Worm (Caenorhabditis elegans) whole organism, L4 larva: Measurements from ENCODE around the gene srx-47.

ENCODE experiments used
- D1046.2 ChIP-seq: fragments of 200-800 bp; sonication (Bioruptor generic); IDR thresholded peaks from 2 replicates; pipeline ENCODE4 v1.3.6; 2022; ENCODE audit warnings: missing genetic modification characterization, missing compliant biosample characterization
- F10B5.3 ChIP-seq: sonication (generic microtip); optimal IDR thresholded peaks from 2 replicates; lab custom pipeline; 2016; ENCODE audit warnings: mild to moderate bottlenecking, missing genetic modification characterization, missing compliant biosample characterization
- F37D6.2 ChIP-seq: sonication (generic microtip); optimal IDR thresholded peaks from 2 replicates; lab custom pipeline; 2016; ENCODE audit warnings: mild to moderate bottlenecking, missing genetic modification characterization, missing compliant biosample characterization
- F49E8.2 ChIP-seq: sonication (generic microtip); optimal IDR thresholded peaks from 2 replicates; lab custom pipeline; 2016; ENCODE audit warnings: missing compliant biosample characterization, mild to moderate bottlenecking, missing genetic modification characterization, borderline replicate concordance
- R02D3.7 ChIP-seq: fragments of 150-350 bp; sonication (generic microtip); optimal IDR thresholded peaks from 3 replicates; lab custom pipeline; 2014; ENCODE audit warnings: missing biosample characterization, missing genetic modification characterization
- T20F7.1 ChIP-seq: fragments of 200-800 bp; sonication (Bioruptor generic); optimal IDR thresholded peaks from 2 replicates; lab custom pipeline; 2018; ENCODE audit warnings: mild to moderate bottlenecking, missing genetic modification characterization, missing compliant biosample characterization
- Y105C5A.15 ChIP-seq: fragments of 200-800 bp; sonication (Bioruptor generic); IDR thresholded peaks from 2 replicates; pipeline ENCODE4 v1.3.6; 2022; ENCODE audit warnings: missing genetic modification characterization, missing compliant biosample characterization
- Y48G9A.11 ChIP-seq: fragments of 200-800 bp; sonication (Bioruptor generic); IDR thresholded peaks from 2 replicates; pipeline ENCODE4 v1.3.6; 2022; ENCODE audit warnings: missing genetic modification reagents, missing genetic modification characterization, missing compliant biosample characterization
- Y75B8A.6 ChIP-seq: fragments of 200-800 bp; sonication (Bioruptor generic); IDR thresholded peaks from 2 replicates; pipeline ENCODE4 v1.3.6; 2022; ENCODE audit warnings: missing genetic modification reagents, missing genetic modification characterization, missing compliant biosample characterization
- ZK337.2 ChIP-seq: fragments of 200-800 bp; sonication (Bioruptor generic); IDR thresholded peaks from 2 replicates; pipeline ENCODE4 v1.3.6; 2022; ENCODE audit warnings: missing genetic modification reagents, missing genetic modification characterization, missing compliant biosample characterization
- aha-1 ChIP-seq: fragments of 150-350 bp; peaks from one replicate; lab custom pipeline; 2014; ENCODE audit warnings: missing biosample characterization, missing genetic modification characterization
- ceh-44 ChIP-seq: fragments of 200-800 bp; sonication (Bioruptor generic); IDR thresholded peaks from 2 replicates; pipeline ENCODE4 v1.3.6; 2022; ENCODE audit warnings: missing genetic modification reagents, missing genetic modification characterization, missing compliant biosample characterization
- ceh-82 ChIP-seq: sonication (generic microtip); optimal IDR thresholded peaks from 2 replicates; lab custom pipeline; 2017; ENCODE audit warnings: missing biosample characterization, missing genetic modification characterization
- ces-1 ChIP-seq: fragments of 150-350 bp; sonication (generic microtip); optimal IDR thresholded peaks from 4 replicates; lab custom pipeline; 2014; ENCODE audit warnings: missing biosample characterization, missing genetic modification reagents, missing genetic modification characterization
- cey-2 ChIP-seq: sonication (generic microtip); optimal IDR thresholded peaks from 3 replicates; lab custom pipeline; 2017; ENCODE audit warnings: missing genetic modification characterization, mild to moderate bottlenecking, missing compliant biosample characterization, antibody characterized with exemption, borderline replicate concordance; ENCODE audit not compliant: insufficient read depth
- ctbp-1 ChIP-seq: fragments of 200-800 bp; sonication (Bioruptor generic); IDR thresholded peaks from 2 replicates; pipeline ENCODE4 v1.3.6; 2022; ENCODE audit warnings: missing genetic modification reagents, missing genetic modification characterization, missing compliant biosample characterization
- daf-12 ChIP-seq: fragments of 150-350 bp; optimal IDR thresholded peaks from 2 replicates; lab custom pipeline; 2014; ENCODE audit warnings: missing biosample characterization, missing genetic modification reagents, missing genetic modification characterization
- daf-8 ChIP-seq: fragments of 200-800 bp; sonication (Bioruptor generic); IDR thresholded peaks from 2 replicates; pipeline ENCODE4 v1.3.6; 2022; ENCODE audit warnings: missing genetic modification characterization, missing compliant biosample characterization
- dmd-6 ChIP-seq: fragments of 200-800 bp; sonication (Bioruptor generic); IDR thresholded peaks from 2 replicates; pipeline ENCODE4 v1.3.6; 2022; ENCODE audit warnings: missing genetic modification reagents, missing genetic modification characterization, missing compliant biosample characterization
- dmd-8 ChIP-seq: fragments of 200-800 bp; sonication (Bioruptor generic); IDR thresholded peaks from 2 replicates; pipeline ENCODE4 v1.3.6; 2022; ENCODE audit warnings: missing genetic modification characterization, missing compliant biosample characterization
- dmd-9 ChIP-seq: fragments of 200-800 bp; sonication (Bioruptor generic); IDR thresholded peaks from 2 replicates; pipeline ENCODE4 v1.3.6; 2022; ENCODE audit warnings: missing genetic modification reagents, missing genetic modification characterization, missing compliant biosample characterization
- egl-27 ChIP-seq: sonication (generic microtip); optimal IDR thresholded peaks from 3 replicates; lab custom pipeline; 2017; ENCODE audit warnings: missing biosample characterization, missing genetic modification reagents, missing genetic modification characterization
- egl-43 ChIP-seq: fragments of 200-800 bp; sonication (Bioruptor generic); IDR thresholded peaks from 2 replicates; pipeline ENCODE4 v1.3.6; 2022; ENCODE audit warnings: missing genetic modification reagents, missing genetic modification characterization, missing compliant biosample characterization
- fkh-10 ChIP-seq: fragments of 150-350 bp; optimal IDR thresholded peaks from 2 replicates; lab custom pipeline; 2014; ENCODE audit warnings: missing biosample characterization, missing genetic modification reagents, missing genetic modification characterization
- fos-1 ChIP-seq: fragments of 150-350 bp; optimal IDR thresholded peaks from 2 replicates; lab custom pipeline; 2014; ENCODE audit warnings: missing biosample characterization, missing genetic modification characterization
- gei-8 ChIP-seq: fragments of 200-800 bp; sonication (Bioruptor generic); optimal IDR thresholded peaks from 2 replicates; lab custom pipeline; 2018; ENCODE audit warnings: mild to moderate bottlenecking, missing genetic modification characterization, missing compliant biosample characterization
- hlh-11 ChIP-seq: fragments of 200-800 bp; sonication (Bioruptor generic); optimal IDR thresholded peaks from 2 replicates; lab custom pipeline; 2018; ENCODE audit warnings: mild to moderate bottlenecking, missing genetic modification characterization, missing compliant biosample characterization
- lin-1 ChIP-seq: fragments of 200-800 bp; sonication (Bioruptor generic); IDR thresholded peaks from 2 replicates; pipeline ENCODE4 v1.3.6; 2022; ENCODE audit warnings: missing genetic modification reagents, missing genetic modification characterization, missing compliant biosample characterization
- lir-3 ChIP-seq: sonication (generic microtip); optimal IDR thresholded peaks from 2 replicates; lab custom pipeline; 2016; ENCODE audit warnings: mild to moderate bottlenecking, missing genetic modification characterization, missing compliant biosample characterization
- lsy-2 ChIP-seq, 2 experiments: fragments of 150-350 bp in 1 of 2; sonication (generic microtip) in 1 of 2; optimal IDR thresholded peaks; 2 replicates each; lab custom pipeline; 2014 to 2017; ENCODE audit warnings: missing biosample characterization in 2 of 2, missing genetic modification characterization in 2 of 2
- mep-1 ChIP-seq: fragments of 150-350 bp; sonication (generic microtip); optimal IDR thresholded peaks from 3 replicates; lab custom pipeline; 2014; ENCODE audit warnings: missing biosample characterization, missing genetic modification characterization
- nhr-10 ChIP-seq: fragments of 150-350 bp; optimal IDR thresholded peaks from 2 replicates; lab custom pipeline; 2014; ENCODE audit warnings: missing biosample characterization, missing genetic modification characterization
- nhr-11 ChIP-seq: fragments of 150-350 bp; optimal IDR thresholded peaks from 2 replicates; lab custom pipeline; 2014; ENCODE audit warnings: missing biosample characterization, missing genetic modification characterization
- nhr-48 ChIP-seq: sonication (generic microtip); optimal IDR thresholded peaks from 2 replicates; lab custom pipeline; 2016; ENCODE audit warnings: mild to moderate bottlenecking, missing genetic modification characterization, missing compliant biosample characterization
- pha-4 ChIP-seq, 2 experiments: fragments of 150-350 bp in 1 of 2; fragments of 200-800 bp in 1 of 2; sonication (Bioruptor generic) in 1 of 2; IDR thresholded peaks in 1 of 2; optimal IDR thresholded peaks in 1 of 2; 2 replicates each; pipeline versions ENCODE4 v1.3.6 to Lab custom; 2014 to 2022; ENCODE audit warnings: missing genetic modification characterization in 2 of 2, missing genetic modification reagents in 2 of 2, missing biosample characterization in 1 of 2, missing compliant biosample characterization in 1 of 2
- rbr-2 ChIP-seq: sonication (generic microtip); optimal IDR thresholded peaks from 2 replicates; lab custom pipeline; 2016; ENCODE audit warnings: missing genotype, missing genetic modification characterization, missing compliant biosample characterization
- saeg-2 ChIP-seq: fragments of 200-800 bp; sonication (Bioruptor generic); IDR thresholded peaks from 2 replicates; pipeline ENCODE4 v1.3.6; 2022; ENCODE audit warnings: missing genetic modification reagents, missing genetic modification characterization, missing compliant biosample characterization
- set-16 ChIP-seq: fragments of 200-800 bp; sonication (Bioruptor generic); IDR thresholded peaks from 2 replicates; pipeline ENCODE4 v1.3.6; 2022; ENCODE audit warnings: missing genetic modification reagents, missing genetic modification characterization, missing compliant biosample characterization
- skn-1 ChIP-seq: fragments of 150-350 bp; optimal IDR thresholded peaks from 2 replicates; lab custom pipeline; 2014; ENCODE audit warnings: missing biosample characterization, missing genetic modification characterization
- snpc-1.2 ChIP-seq: fragments of 200-800 bp; sonication (Bioruptor generic); IDR thresholded peaks from 2 replicates; pipeline ENCODE4 v1.3.6; 2022; ENCODE audit warnings: missing genetic modification reagents, missing genetic modification characterization, missing compliant biosample characterization
- spr-3 ChIP-seq: fragments of 200-800 bp; sonication (Bioruptor generic); optimal IDR thresholded peaks from 2 replicates; lab custom pipeline; 2018; ENCODE audit warnings: mild to moderate bottlenecking, missing genetic modification characterization, missing compliant biosample characterization
- tag-97 ChIP-seq: fragments of 200-800 bp; sonication (Bioruptor generic); IDR thresholded peaks from 2 replicates; pipeline ENCODE4 v1.3.6; 2022; ENCODE audit warnings: missing genetic modification characterization, missing compliant biosample characterization
- unc-130 ChIP-seq: sonication (generic microtip); optimal IDR thresholded peaks from 2 replicates; lab custom pipeline; 2016; ENCODE audit warnings: missing genetic modification reagents, missing genetic modification characterization, missing compliant biosample characterization
- vab-7 ChIP-seq: fragments of 200-800 bp; sonication (Bioruptor generic); IDR thresholded peaks from 2 replicates; pipeline ENCODE4 v1.3.6; 2022; ENCODE audit warnings: missing genetic modification reagents, missing genetic modification characterization, missing compliant biosample characterization
- zag-1 ChIP-seq: fragments of 150-350 bp; optimal IDR thresholded peaks from 2 replicates; lab custom pipeline; 2014; ENCODE audit warnings: missing biosample characterization, missing genetic modification characterization
- ztf-7 ChIP-seq: fragments of 150-350 bp; optimal IDR thresholded peaks from 2 replicates; lab custom pipeline; 2014; ENCODE audit warnings: missing biosample characterization, missing genetic modification characterization

srx-47 gene

ce11 chrV:9342965-9343628 lies 6.7 kb upstream of the srx-47 start (continued):
- TF ChIP-seq Y48G9A.11 (GFP tag; lab: Robert Waterston, UW) (peak; percentile 75), saeg-2 (peak; percentile 79; the same call in 1 of the 2 replicates), snpc-1.2 (peak; percentile 69), tag-97 (GFP tag; lab: Robert Waterston, UW) (no peak), Y105C5A.15 (GFP tag; lab: Robert Waterston, UW) (0 out of 2 replicates have a peak, but pooled peaks have one; percentile 9), vab-7 (GFP tag; lab: Robert Waterston, UW) (peak; percentile 69), ceh-82 (no peak), mep-1 (no peak), gei-8 (GFP tag; lab: Kevin White, UChicago) (no peak), lin-1 (peak; percentile 21), ceh-44 (no peak; the same call in 1 of the 2 replicates), R02D3.7 (tag; lab: Kevin White, UChicago) (no peak), spr-3 (no peak), egl-27 (tag; lab: Kevin White, UChicago) (no peak), ZK337.2 (GFP tag; lab: Robert Waterston, UW) (no peak), ces-1 (GFP tag; lab: Kevin White, UChicago) (no peak), nhr-48 (no peak), set-16 (GFP tag; lab: Robert Waterston, UW) (no peak), aha-1 (tag; lab: Kevin White, UChicago) (peak; percentile 96), skn-1 (tag; lab: Kevin White, UChicago) (no peak), egl-43 (peak; percentile 57), T20F7.1 (no peak), F37D6.2 (tag; lab: Kevin White, UChicago) (no peak), F49E8.2 (tag; lab: Kevin White, UChicago) (no peak), fkh-10 (GFP tag; lab: Kevin White, UChicago) (no peak), lsy-2 (tag; optimal IDR thresholded peaks at IDR 0.05; lab: Kevin White, UChicago) (no peak), zag-1 (tag; lab: Kevin White, UChicago) (no peak), F10B5.3 (tag; lab: Kevin White, UChicago) (no peak), rbr-2 (tag; lab: Kevin White, UChicago) (no peak), daf-8 (GFP tag; lab: Robert Waterston, UW) (no peak; the same call in 1 of the 2 replicates), lir-3 (tag; lab: Kevin White, UChicago) (no peak), fos-1 (tag; lab: Kevin White, UChicago) (peak; percentile 37), Y75B8A.6 (GFP tag; lab: Robert Waterston, UW) (no peak), hlh-11 (tag; lab: Kevin White, UChicago) (no peak)
- TF ChIP-seq, all 104 proteins: peak for 30

DNA sequence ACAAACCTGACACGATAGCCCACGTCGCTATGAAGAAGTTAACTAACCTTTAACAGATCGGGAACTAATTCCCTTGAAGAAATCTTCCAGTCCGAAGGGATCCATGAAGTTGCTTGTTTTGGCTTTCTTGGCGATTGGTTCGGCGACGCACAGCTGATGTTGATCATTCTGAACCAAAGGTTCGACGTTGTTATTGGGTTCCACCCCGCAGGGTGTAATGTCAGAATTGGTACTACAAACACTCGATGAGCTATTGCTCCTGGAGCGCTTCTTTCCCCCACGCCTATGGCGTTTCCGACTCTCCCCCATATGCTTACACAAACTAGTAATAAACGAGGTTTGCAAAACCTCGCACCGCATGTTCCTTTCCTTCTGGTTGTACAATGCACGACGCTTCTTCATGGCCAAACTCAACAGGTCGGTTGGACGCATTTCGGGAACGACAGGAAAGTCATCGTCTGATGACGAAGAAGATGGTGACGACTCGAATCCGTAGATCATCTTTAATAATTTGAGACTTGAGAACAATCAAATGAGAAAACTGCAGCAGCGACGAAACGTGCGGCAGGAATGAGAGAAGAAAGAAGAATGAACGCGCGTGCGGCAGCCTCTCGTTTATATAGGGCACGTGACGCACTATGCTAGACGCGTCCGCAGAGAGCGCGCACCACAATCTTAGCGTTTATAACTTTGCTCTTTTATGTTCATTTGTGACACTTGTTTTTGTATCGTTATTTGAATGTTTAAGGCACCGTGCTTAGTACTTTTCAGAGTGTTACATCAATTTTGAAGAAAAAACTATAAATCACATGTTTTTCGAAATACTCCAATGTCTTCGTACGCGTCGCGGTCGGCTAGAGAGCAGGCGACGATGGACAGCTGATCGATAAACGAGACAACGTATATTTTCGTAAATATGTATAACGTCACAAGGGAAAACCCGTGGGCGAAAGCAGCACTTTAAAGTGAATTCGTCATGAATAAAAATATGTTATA lies 5.9 kb upstream of the srx-47 start, which contains the start of gene tos-1:
Gene tos-1, minus strand, starts transcription at position 575 of the 996 bp plus-strand sequence.
- TF ChIP-seq cey-2 (tag; lab: Kevin White, UChicago) (peak; percentile 43), nhr-10 (peak; percentile 94), unc-130 (GFP tag; lab: Kevin White, UChicago) (peak; percentile 58), egl-27 (tag; lab: Kevin White, UChicago) (no peak), nhr-11 (tag; lab: Kevin White, UChicago) (peak; percentile 99), lir-3 (tag; lab: Kevin White, UChicago) (peak; percentile 51), ztf-7 (tag; lab: Kevin White, UChicago) (peak; percentile 80), dmd-6 (GFP tag; lab: Robert Waterston, UW) (peak; percentile 99), vab-7 (GFP tag; lab: Robert Waterston, UW) (peak; percentile 90), dmd-8 (GFP tag; lab: Robert Waterston, UW) (no peak), fos-1 (tag; lab: Kevin White, UChicago) (no peak), dmd-9 (GFP tag; lab: Robert Waterston, UW) (peak; percentile 60; the same call in 1 of the 2 replicates), hlh-11 (tag; lab: Kevin White, UChicago) (peak; percentile 100), spr-3 (peak; percentile 85), D1046.2 (peak; percentile 90; the same call in 1 of the 2 replicates), ctbp-1 (GFP tag; lab: Robert Waterston, UW) (peak; percentile 97), daf-12 (no peak), lin-1 (peak; percentile 74), pha-4 (GFP tag; IDR thresholded peaks at IDR 0.05; lab: Robert Waterston, UW) (peak; percentile 94), pha-4 (tag; optimal IDR thresholded peaks at IDR 0.05; lab: Kevin White, UChicago) (no peak), rbr-2 (tag; lab: Kevin White, UChicago) (peak; percentile 98)
